Fruit fly (Drosophila melanogaster) whole organism, pupa: ENCODE results near the gene DopEcR.

ENCODE experiments used
- CG10348 ChIP-seq: fragments of 200-800 bp; sonication (Bioruptor generic); IDR thresholded peaks from 2 replicates; pipeline ENCODE4 v1.3.6; 2022; ENCODE audit warnings: missing biosample characterization, missing genetic modification characterization
- CG12605 ChIP-seq: fragments of 200-800 bp; sonication (Bioruptor generic); IDR thresholded peaks from 2 replicates; pipeline ENCODE4 v1.3.6; 2022; ENCODE audit warnings: missing biosample characterization, missing genetic modification characterization
- CG13204 ChIP-seq: fragments of 200-800 bp; sonication (Bioruptor generic); optimal IDR thresholded peaks from 2 replicates; lab custom pipeline; 2018; ENCODE audit warnings: missing biosample characterization, mild to moderate bottlenecking, missing genetic modification characterization, moderate library complexity
- CG14655 ChIP-seq: fragments of 200-800 bp; sonication (Bioruptor generic); optimal IDR thresholded peaks from 3 replicates; lab custom pipeline; 2017; ENCODE audit warnings: mild to moderate bottlenecking, missing biosample characterization, missing genetic modification reagents, missing genetic modification characterization
- CG15710 ChIP-seq: fragments of 200-800 bp; sonication (Bioruptor generic); optimal IDR thresholded peaks from 2 replicates; lab custom pipeline; 2018; ENCODE audit warnings: missing biosample characterization, mild to moderate bottlenecking, missing genetic modification characterization, moderate library complexity
- CG17806 ChIP-seq: fragments of 200-800 bp; sonication (Bioruptor generic); optimal IDR thresholded peaks from 2 replicates; lab custom pipeline; 2018; ENCODE audit warnings: missing biosample characterization, mild to moderate bottlenecking, missing genetic modification characterization, moderate library complexity
- CG32121 ChIP-seq: fragments of 200-800 bp; sonication (Bioruptor generic); IDR thresholded peaks from 2 replicates; pipeline ENCODE4 v1.3.6; 2022; ENCODE audit warnings: missing biosample characterization, missing genetic modification characterization
- CG34367 ChIP-seq: fragments of 200-800 bp; sonication (Bioruptor generic); optimal IDR thresholded peaks from 2 replicates; lab custom pipeline; 2018; ENCODE audit warnings: missing biosample characterization, mild to moderate bottlenecking, missing genetic modification characterization
- CG4496 ChIP-seq: fragments of 200-800 bp; sonication (Bioruptor generic); IDR thresholded peaks from 3 replicates; pipeline ENCODE4 v1.3.6; 2022; ENCODE audit warnings: missing biosample characterization, missing genetic modification characterization
- CG8159 ChIP-seq: fragments of 200-800 bp; sonication (Bioruptor generic); optimal IDR thresholded peaks from 3 replicates; lab custom pipeline; 2018; ENCODE audit warnings: missing biosample characterization, mild to moderate bottlenecking, missing genetic modification characterization, moderate library complexity
- CG8301 ChIP-seq: fragments of 200-800 bp; sonication (Bioruptor generic); optimal IDR thresholded peaks from 2 replicates; lab custom pipeline; 2018; ENCODE audit warnings: missing biosample characterization, mild to moderate bottlenecking, missing genetic modification characterization
- CG9948 ChIP-seq: fragments of 200-800 bp; sonication (Bioruptor generic); optimal IDR thresholded peaks from 2 replicates; lab custom pipeline; 2018; ENCODE audit warnings: missing biosample characterization, mild to moderate bottlenecking, missing genetic modification characterization, moderate library complexity
- D1 ChIP-seq: fragments of 200-800 bp; sonication (Bioruptor generic); optimal IDR thresholded peaks from 2 replicates; lab custom pipeline; 2018; ENCODE audit warnings: missing biosample characterization, mild to moderate bottlenecking, missing genetic modification characterization, moderate library complexity
- EcR ChIP-seq: fragments of 200-800 bp; sonication (Bioruptor generic); optimal IDR thresholded peaks from 3 replicates; lab custom pipeline; 2019; ENCODE audit warnings: missing biosample characterization, missing genetic modification characterization, mild to moderate bottlenecking, moderate library complexity, missing genetic modification reagents
- Ets98B ChIP-seq: fragments of 200-800 bp; sonication (Bioruptor generic); IDR thresholded peaks from 2 replicates; pipeline ENCODE4 v1.3.6; 2022; ENCODE audit warnings: missing biosample characterization, missing genetic modification characterization
- Pif1A ChIP-seq: fragments of 200-800 bp; sonication (Bioruptor generic); optimal IDR thresholded peaks from 3 replicates; lab custom pipeline; 2016; ENCODE audit warnings: missing biosample characterization, missing genetic modification characterization
- Pif1B ChIP-seq: fragments of 200-800 bp; sonication (Bioruptor generic); optimal IDR thresholded peaks from 3 replicates; lab custom pipeline; 2016; ENCODE audit warnings: missing biosample characterization, missing genetic modification characterization
- Snoo ChIP-seq: fragments of 200-800 bp; sonication (Bioruptor generic); optimal IDR thresholded peaks from 3 replicates; lab custom pipeline; 2017; ENCODE audit warnings: missing biosample characterization, mild to moderate bottlenecking, missing genetic modification characterization, inconsistent platforms
- fd96Ca ChIP-seq: fragments of 200-800 bp; sonication (Bioruptor generic); IDR thresholded peaks from 3 replicates; pipeline ENCODE4 v1.3.6; 2022; ENCODE audit warnings: missing biosample characterization, missing genetic modification characterization
- gl ChIP-seq: fragments of 200-800 bp; sonication (Bioruptor generic); optimal IDR thresholded peaks from 2 replicates; lab custom pipeline; 2018; ENCODE audit warnings: missing biosample characterization, mild to moderate bottlenecking, missing genetic modification characterization
- rn ChIP-seq: fragments of 200-800 bp; sonication (Bioruptor generic); IDR thresholded peaks from 2 replicates; pipeline ENCODE4 v1.3.6; 2022; ENCODE audit warnings: missing biosample characterization, missing genetic modification characterization

Gene DopEcR

DNA sequence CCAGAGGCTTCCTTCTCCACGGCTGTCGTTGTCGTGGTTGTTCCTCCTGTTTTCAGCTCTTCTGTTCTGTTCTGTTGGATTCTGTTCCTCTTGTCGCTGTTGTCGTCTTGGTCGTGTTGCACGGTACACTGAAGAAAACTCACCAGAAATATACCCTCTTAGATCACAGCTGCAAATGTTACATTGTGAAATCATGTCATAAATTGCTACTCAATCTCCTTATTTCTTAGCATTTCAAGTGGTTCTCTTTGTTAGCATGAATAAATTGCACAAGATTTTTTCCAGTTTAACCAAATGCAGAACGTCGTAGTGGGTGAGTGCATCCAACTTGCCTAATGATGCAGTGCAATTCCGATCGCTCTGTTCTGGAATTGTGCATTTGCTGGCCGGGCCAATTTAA is 17.7 kb upstream of the DopEcR start:
- TF ChIP-seq CG12605 (GFP tag; lab: Robert Waterston, UW), result peak; percentile 36; the same call in 1 of the 2 replicates
- TF ChIP-seq rn (GFP tag; lab: Robert Waterston, UW), result 0 out of 2 replicates have a peak, but pooled peaks have one; percentile 27
- TF ChIP-seq fd96Ca (GFP tag; lab: Robert Waterston, UW), result peak; percentile 60; the same call in 2 of the 3 replicates
- no peak for TF ChIP-seq gl (tag; lab: Kevin White, UChicago)
- peak; percentile 80 for TF ChIP-seq CG14655 (GFP tag; lab: Kevin White, UChicago)
- TF ChIP-seq EcR, result no peak
- TF ChIP-seq Ets98B, result peak; percentile 63
- TF ChIP-seq Pif1B (GFP tag; lab: Kevin White, UChicago), result peak; percentile 15
- TF ChIP-seq CG8301, result peak; percentile 77
- no peak for TF ChIP-seq CG15710 (tag; lab: Kevin White, UChicago)
- TF ChIP-seq CG8159, result no peak
- TF ChIP-seq CG10348, result no peak
- no peak for TF ChIP-seq Snoo (tag; lab: Kevin White, UChicago)
- TF ChIP-seq CG13204 (GFP tag; lab: Kevin White, UChicago), result no peak
- TF ChIP-seq CG4496, result peak; percentile 60; the same call in 2 of the 3 replicates
- TF ChIP-seq CG34367, result no peak
- TF ChIP-seq CG9948, result peak; percentile 22
- peak; percentile 36 for TF ChIP-seq Pif1A (GFP tag; lab: Kevin White, UChicago)
- TF ChIP-seq D1 (tag; lab: Kevin White, UChicago), result no peak
- TF ChIP-seq CG17806, result peak; percentile 15

DNA sequence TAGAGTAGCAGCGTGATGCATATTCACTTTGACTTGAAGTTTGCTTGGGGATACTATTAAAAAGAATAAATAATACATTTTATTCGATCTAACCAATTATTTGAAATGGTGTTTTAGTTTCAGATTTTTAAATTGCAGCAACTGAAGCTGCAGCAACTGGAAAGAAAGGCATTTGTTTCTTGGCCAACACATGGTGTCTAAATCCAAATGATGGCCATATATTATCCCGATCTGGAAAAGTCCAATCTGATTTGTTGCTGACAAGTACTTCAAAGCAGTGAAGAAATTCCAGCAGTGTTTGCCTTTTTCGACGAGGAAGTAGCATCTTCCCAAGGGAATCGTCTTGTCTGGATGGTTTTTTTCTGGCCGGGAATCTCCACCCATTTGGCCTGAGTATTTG is 16.9 kb upstream of the DopEcR start:
- TF ChIP-seq fd96Ca (GFP tag; lab: Robert Waterston, UW), result no peak
- peak; percentile 67 for TF ChIP-seq CG14655 (GFP tag; lab: Kevin White, UChicago)
- no peak for TF ChIP-seq CG15710 (tag; lab: Kevin White, UChicago)
- TF ChIP-seq rn (GFP tag; lab: Robert Waterston, UW), result no peak
- TF ChIP-seq gl (tag; lab: Kevin White, UChicago), result no peak
- TF ChIP-seq CG8301, result peak; percentile 43
- TF ChIP-seq Pif1A (GFP tag; lab: Kevin White, UChicago), result no peak

dm6 chr3L:4396372-4396771 is 16.2 kb upstream of the DopEcR start:
- TF ChIP-seq CG9948, result no peak
- no peak for TF ChIP-seq Snoo (tag; lab: Kevin White, UChicago)
- no peak for TF ChIP-seq CG10348
- no peak for TF ChIP-seq Ets98B
- TF ChIP-seq CG8159, result no peak
- TF ChIP-seq CG32121 (GFP tag; lab: Robert Waterston, UW), result no peak
- TF ChIP-seq fd96Ca (GFP tag; lab: Robert Waterston, UW), result no peak
- no peak for TF ChIP-seq CG34367
- no peak for TF ChIP-seq CG8301
- TF ChIP-seq, all 21 proteins: peak for 0

- TF ChIP-seq Ets98B (no peak), fd96Ca (GFP tag; lab: Robert Waterston, UW) (no peak), CG17806 (no peak), CG12605 (GFP tag; lab: Robert Waterston, UW) (no peak), CG8159 (peak; percentile 29), CG9948 (peak; percentile 30), gl (tag; lab: Kevin White, UChicago) (no peak), D1 (tag; lab: Kevin White, UChicago) (no peak), Snoo (tag; lab: Kevin White, UChicago) (peak; percentile 5), CG14655 (GFP tag; lab: Kevin White, UChicago) (peak; percentile 65), CG4496 (no peak), CG32121 (GFP tag; lab: Robert Waterston, UW) (no peak), CG13204 (GFP tag; lab: Kevin White, UChicago) (no peak), CG10348 (no peak), CG34367 (no peak), CG15710 (tag; lab: Kevin White, UChicago) (peak; percentile 30), rn (GFP tag; lab: Robert Waterston, UW) (no peak), Pif1B (GFP tag; lab: Kevin White, UChicago) (no peak), CG8301 (peak; percentile 36), Pif1A (GFP tag; lab: Kevin White, UChicago) (peak; percentile 54), EcR (no peak)
Observed at dm6 chr3L:4395501-4396073, 15.4 kb upstream of the DopEcR start.

- no peak for TF ChIP-seq CG9948
- TF ChIP-seq fd96Ca (GFP tag; lab: Robert Waterston, UW), result peak; percentile 66; the same call in 2 of the 3 replicates
- TF ChIP-seq CG14655 (GFP tag; lab: Kevin White, UChicago), result peak; percentile 35
- 0 out of 3 replicates have a peak, but pooled peaks have one; percentile 45 for TF ChIP-seq CG4496
- peak; percentile 50 for TF ChIP-seq Ets98B
- peak; percentile 4 for TF ChIP-seq CG8301
- no peak for TF ChIP-seq CG34367
Observed at dm6 chr3L:4393642-4394041, 13.5 kb upstream of the DopEcR start.

DNA sequence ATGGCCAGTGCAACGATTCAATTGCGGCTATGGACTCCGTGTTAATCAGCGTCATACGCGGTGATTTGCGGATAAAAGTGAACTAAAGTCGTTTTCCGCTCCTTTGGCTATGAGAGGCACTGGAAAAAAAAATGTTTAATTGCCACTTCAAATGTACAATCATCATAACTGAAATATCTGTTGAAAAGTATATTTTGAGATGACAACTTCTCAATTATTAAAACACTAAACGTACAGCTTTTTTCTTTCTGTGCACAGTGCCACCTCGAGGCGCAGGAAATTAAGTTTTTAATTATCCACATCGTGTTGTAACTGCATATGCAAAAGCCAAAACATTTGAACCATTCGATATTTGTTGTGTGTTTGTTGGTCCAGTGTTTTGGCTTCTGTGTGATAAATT is 12.7 kb upstream of the DopEcR start:
- TF ChIP-seq fd96Ca (GFP tag; lab: Robert Waterston, UW) (peak; percentile 86), gl (tag; lab: Kevin White, UChicago) (no peak), EcR (no peak), CG13204 (GFP tag; lab: Kevin White, UChicago) (no peak), rn (GFP tag; lab: Robert Waterston, UW) (peak; percentile 43; the same call in 1 of the 2 replicates), Ets98B (peak; percentile 82), Snoo (tag; lab: Kevin White, UChicago) (no peak), CG12605 (GFP tag; lab: Robert Waterston, UW) (no peak; the same call in 1 of the 2 replicates), CG4496 (peak; percentile 89), CG34367 (no peak), CG32121 (GFP tag; lab: Robert Waterston, UW) (peak; percentile 88), CG17806 (no peak), CG14655 (GFP tag; lab: Kevin White, UChicago) (peak; percentile 72), Pif1B (GFP tag; lab: Kevin White, UChicago) (peak; percentile 18), CG10348 (0 out of 2 replicates have a peak, but pooled peaks have one; percentile 23), D1 (tag; lab: Kevin White, UChicago) (no peak), CG15710 (tag; lab: Kevin White, UChicago) (no peak), CG8301 (peak; percentile 58), Pif1A (GFP tag; lab: Kevin White, UChicago) (no peak), CG8159 (peak; percentile 11), CG9948 (no peak)
